Fruit fly (Drosophila melanogaster): ENCODE data around the gene CG43390.

The CG43390 gene

DNA sequence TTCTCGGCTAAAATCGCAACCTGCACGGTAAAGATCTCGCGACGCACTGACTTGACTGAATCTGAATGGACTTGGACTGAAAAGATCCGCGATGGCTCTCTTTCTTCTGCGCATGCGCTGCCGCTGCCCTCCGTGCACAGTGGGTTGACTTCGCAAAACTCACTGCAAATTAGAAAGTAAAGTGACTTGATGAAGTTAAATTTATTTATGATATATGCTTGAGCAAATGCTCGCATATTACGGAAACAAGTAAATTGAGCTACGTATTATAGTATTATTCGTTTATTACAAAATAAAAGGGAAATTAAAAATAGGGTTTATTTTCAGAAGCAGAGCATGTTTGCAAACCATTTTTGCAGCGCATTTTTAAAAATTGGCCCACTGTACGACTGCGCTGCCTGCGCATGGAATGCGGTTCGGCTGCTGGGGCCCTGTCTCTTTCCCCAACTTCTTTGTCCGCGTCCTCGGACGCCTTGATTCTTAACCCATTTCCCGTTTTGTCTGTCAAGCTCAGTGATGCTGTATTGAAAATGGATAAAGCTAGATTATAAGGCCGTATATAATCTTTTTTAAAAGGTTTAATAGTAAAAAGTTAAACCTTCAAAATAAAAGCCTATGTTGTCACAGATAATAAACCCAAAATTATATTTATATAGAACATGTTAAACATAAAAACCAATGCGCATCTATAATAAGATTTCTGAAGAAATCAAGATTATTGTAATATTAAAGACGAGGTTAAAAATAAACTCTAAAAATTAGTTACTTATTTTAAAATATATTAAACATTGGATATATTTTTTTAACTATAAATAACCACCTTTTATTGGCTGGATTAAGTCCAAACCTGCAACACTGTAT, 8.2 kb upstream of the CG43390 start, which contains the start of gene rt (continued):
- TF ChIP-seq zfh1 (GFP tag; IDR thresholded peaks at IDR 0.05) (peak; percentile 67), lbe (GFP tag; optimal IDR thresholded peaks at IDR 0.05) (peak; percentile 26), fd3F (GFP tag; optimal IDR thresholded peaks at IDR 0.05) (no peak), CG33213 (GFP tag; optimal IDR thresholded peaks at IDR 0.05) (peak; percentile 4), Bgb (GFP tag; IDR thresholded peaks at IDR 0.05; ENCODE audit: partially characterized antibody) (no peak), CG30020 (tag; optimal IDR thresholded peaks at IDR 0.05) (peak; percentile 39), CG15696 (tag; optimal IDR thresholded peaks at IDR 0.05) (peak; percentile 56), CG10959 (GFP tag; IDR thresholded peaks at IDR 0.05) (0 out of 2 replicates have a peak, but pooled peaks have one; percentile 33), CG7928 (GFP tag; optimal IDR thresholded peaks at IDR 0.05) (no peak), toy (GFP tag; IDR thresholded peaks at IDR 0.05) (no peak), CG14860 (GFP tag; IDR thresholded peaks at IDR 0.05; ENCODE audit: partially characterized antibody) (0 out of 3 replicates have a peak, but pooled peaks have one; percentile 30), Antp (GFP tag; optimal IDR thresholded peaks at IDR 0.05) (no peak), crol (GFP tag; IDR thresholded peaks at IDR 0.05) (no peak), Med (GFP tag) (peak; percentile 52), org-1 (GFP tag; optimal IDR thresholded peaks at IDR 0.05) (peak; percentile 46), ttk (GFP tag; IDR thresholded peaks at IDR 0.05) (no peak), sc (optimal IDR thresholded peaks at IDR 0.05) (no peak), sc (GFP tag; optimal IDR thresholded peaks at IDR 0.05) (peak; percentile 47), fru (optimal IDR thresholded peaks at IDR 0.05) (no peak), kni (GFP tag; optimal IDR thresholded peaks at IDR 0.05) (peak; percentile 40), vfl (GFP tag; optimal IDR thresholded peaks at IDR 0.05) (no peak), CG12219 (GFP tag; optimal IDR thresholded peaks at IDR 0.05) (peak; percentile 46), lab (GFP tag; optimal IDR thresholded peaks at IDR 0.05) (peak; percentile 15), prd (optimal IDR thresholded peaks at IDR 0.05) (no peak), prd (GFP tag; IDR thresholded peaks at IDR 0.05) (peak; percentile 61; the same call in 2 of the 3 replicates), stc (GFP tag; IDR thresholded peaks at IDR 0.05) (0 out of 2 replicates have a peak, but pooled peaks have one; percentile 24), B-H1 (GFP tag; IDR thresholded peaks at IDR 0.05) (peak; percentile 26; the same call in 1 of the 3 replicates), Ssrp (tag; optimal IDR thresholded peaks at IDR 0.05) (peak; percentile 68), CG17385 (GFP tag; optimal IDR thresholded peaks at IDR 0.05) (peak; percentile 50), grau (tag; optimal IDR thresholded peaks at IDR 0.05) (peak; percentile 62), CG4424 (GFP tag; optimal IDR thresholded peaks at IDR 0.05) (peak; percentile 66), CG17612 (GFP tag; IDR thresholded peaks at IDR 0.05) (no peak), ase (GFP tag; IDR thresholded peaks at IDR 0.05) (0 out of 3 replicates have a peak, but pooled peaks have one; percentile 47), nmo (GFP tag; optimal IDR thresholded peaks at IDR 0.05) (peak; percentile 69), Gsc (GFP tag; IDR thresholded peaks at IDR 0.05) (no peak; the same call in 1 of the 2 replicates), gce (GFP tag; IDR thresholded peaks at IDR 0.05) (no peak), Chrac-16 (GFP tag; optimal IDR thresholded peaks at IDR 0.05) (peak; percentile 41), CG9797 (GFP tag; optimal IDR thresholded peaks at IDR 0.05) (no peak), CG14050 (GFP tag; IDR thresholded peaks at IDR 0.05) (no peak), CG1233 (GFP tag; optimal IDR thresholded peaks at IDR 0.05) (peak; percentile 22), CG2875 (GFP tag; optimal IDR thresholded peaks at IDR 0.05) (peak; percentile 38), slbo (GFP tag; IDR thresholded peaks at IDR 0.05) (no peak), CG16779 (GFP tag; IDR thresholded peaks at IDR 0.05) (no peak), btn (GFP tag; optimal IDR thresholded peaks at IDR 0.05) (no peak), bowl (GFP tag; IDR thresholded peaks at IDR 0.05) (no peak), Max (GFP tag; optimal IDR thresholded peaks at IDR 0.05) (peak; percentile 29), CG7745 (tag; optimal IDR thresholded peaks at IDR 0.05) (no peak), CG6254 (GFP tag; optimal IDR thresholded peaks at IDR 0.05) (peak; percentile 22), CG3163 (GFP tag; optimal IDR thresholded peaks at IDR 0.05) (no peak), Ptx1 (GFP tag; IDR thresholded peaks at IDR 0.05) (no peak; the same call in 1 of the 2 replicates)
